Worm (Caenorhabditis elegans): ENCODE results near the gene F44E2.9.

ce11 chrIII:8801352-8801863, 48.9 kb downstream of the F44E2.9 start:
- TF ChIP-seq elt-3 (tag; optimal IDR thresholded peaks at IDR 0.05) (no peak), fkh-10 (GFP tag; optimal IDR thresholded peaks at IDR 0.05) (no peak)

All from whole organism, L3 larva.